Fruit fly (Drosophila melanogaster): ENCODE results near the gene Cht6.

- no peak for TF ChIP-seq EcR (GFP tag; optimal IDR thresholded peaks at IDR 0.05)
- no peak for TF ChIP-seq CG8478 (optimal IDR thresholded peaks at IDR 0.05)
- TF ChIP-seq psq (optimal IDR thresholded peaks at IDR 0.05) = no peak
- TF ChIP-seq pan (optimal IDR thresholded peaks at IDR 0.05) = no peak
- no peak for TF ChIP-seq usp (GFP tag; optimal IDR thresholded peaks at IDR 0.05)
- TF ChIP-seq Dll (optimal IDR thresholded peaks at IDR 0.05) = no peak
Measured at dm6 chrX:10082185-10082949, 65.7 kb downstream of the Cht6 start, which contains the start of gene ZAP3.

All from whole organism.